Fruit fly (Drosophila melanogaster) whole organism, embryonic: ENCODE measurements around the gene CG13117.

Experiments used
- CG14014 ChIP-seq: fragments of 200-800 bp; sonication (Bioruptor generic); IDR thresholded peaks from 2 replicates; pipeline ENCODE4 v1.3.6; 2022; ENCODE audit warnings: missing biosample characterization, missing genetic modification characterization
- CG6683 ChIP-seq: fragments of 200-800 bp; sonication (Bioruptor generic); optimal IDR thresholded peaks from 2 replicates; lab custom pipeline; 2017; ENCODE audit warnings: missing biosample characterization, mild to moderate bottlenecking, missing genetic modification characterization, missing genetic modification reagents
- CG7556 ChIP-seq: fragments of 200-800 bp; sonication (Bioruptor generic); optimal IDR thresholded peaks from 2 replicates; lab custom pipeline; 2017; ENCODE audit warnings: missing biosample characterization, mild to moderate bottlenecking, missing genetic modification characterization
- Dll ChIP-seq: fragments of 200-800 bp; sonication (Bioruptor generic); IDR thresholded peaks from 4 replicates; pipeline ENCODE4 v1.3.6; 2022; ENCODE audit warnings: missing biosample characterization, missing genetic modification characterization; ENCODE audit not compliant: partially characterized antibody
- Hr3 ChIP-seq: fragments of 200-800 bp; sonication (Bioruptor generic); optimal IDR thresholded peaks from 3 replicates; lab custom pipeline; 2016; ENCODE audit warnings: missing biosample characterization, missing genetic modification characterization
- dmrt99B ChIP-seq: fragments of 200-800 bp; sonication (Bioruptor generic); optimal IDR thresholded peaks from 2 replicates; lab custom pipeline; 2018; ENCODE audit warnings: missing biosample characterization, mild to moderate bottlenecking, missing genetic modification characterization, moderate library complexity
- gce ChIP-seq: fragments of 200-800 bp; sonication (Bioruptor generic); IDR thresholded peaks from 3 replicates; pipeline ENCODE4 v1.3.6; 2022; ENCODE audit warnings: missing biosample characterization, missing genetic modification characterization
- tll ChIP-seq, 2 experiments: fragments of 200-800 bp in 1 of 2; fragments of >200 bp in 1 of 2; sonication (Bioruptor generic) in 1 of 2; optimal IDR thresholded peaks; 2 replicates each; lab custom pipeline; 2017 to 2019; ENCODE audit warnings: missing biosample characterization in 2 of 2, missing genetic modification characterization in 2 of 2, mild to moderate bottlenecking in 1 of 2, moderate library complexity in 1 of 2
- tx ChIP-seq: fragments of 200-800 bp; sonication (Bioruptor generic); optimal IDR thresholded peaks from 2 replicates; lab custom pipeline; 2016; ENCODE audit warnings: missing biosample characterization, missing genetic modification characterization

- TF ChIP-seq gce (GFP tag; lab: Robert Waterston, UW), result no peak
- TF ChIP-seq dmrt99B, result no peak
- no peak for TF ChIP-seq CG6683
- no peak for TF ChIP-seq CG14014 (GFP tag; lab: Robert Waterston, UW)
- no peak for TF ChIP-seq tx
- TF ChIP-seq Hr3 (GFP tag; lab: Kevin White, UChicago), result no peak
- TF ChIP-seq CG7556 (GFP tag; lab: Kevin White, UChicago), result no peak
- TF ChIP-seq Dll, result no peak
- TF ChIP-seq tll (GFP tag; optimal IDR thresholded peaks at IDR 0.05; lab: Kevin White, UChicago), result no peak
These were observed 32.3 kb downstream of the CG13117 start, which contains the start of gene CG17633 for dm6 chr2L:9768735-9769134.
